Worm (Caenorhabditis elegans): ENCODE results near the gene Y102A11A.9.

Gene Y102A11A.9

DNA sequence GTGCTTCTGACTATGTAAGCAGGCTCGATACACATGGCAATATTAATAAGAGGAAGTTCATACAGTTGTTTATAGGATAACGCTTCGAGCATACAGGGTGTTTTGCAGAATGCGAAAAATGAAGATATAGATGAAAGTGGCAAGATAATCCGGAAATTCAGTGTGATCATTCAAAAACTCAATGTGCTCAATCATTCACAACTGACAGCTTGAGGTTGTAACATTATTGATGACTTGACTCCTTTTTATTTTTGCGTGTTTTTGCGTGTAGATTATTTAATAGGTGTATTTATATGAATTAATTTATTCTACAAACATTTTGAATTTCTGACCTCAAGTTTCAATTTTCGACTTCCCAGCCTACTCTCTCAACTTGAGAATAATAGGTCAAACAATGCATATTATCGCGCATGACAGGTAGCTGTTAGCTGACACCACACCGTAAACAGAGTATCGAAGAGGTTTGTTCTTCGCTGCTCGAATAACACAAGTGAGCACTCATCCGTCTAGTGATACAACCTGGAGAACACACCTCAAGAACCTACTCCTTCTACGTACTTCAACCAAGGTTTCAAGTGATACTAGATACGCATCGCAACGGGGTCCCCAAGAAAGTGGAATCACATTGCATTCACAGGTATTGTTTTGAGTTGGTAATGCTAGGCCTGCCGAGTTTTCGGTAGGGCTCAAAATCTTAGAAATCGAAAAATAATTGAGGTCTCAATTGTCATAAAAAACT, 34.4 kb downstream of the Y102A11A.9 start:
- TF ChIP-seq ceh-79 (tag; optimal IDR thresholded peaks at IDR 0.05) (no peak), T26A5.8 (tag; optimal IDR thresholded peaks at IDR 0.05) (no peak), F23B12.7 (tag; optimal IDR thresholded peaks at IDR 0.05; ENCODE audit: insufficient read depth) (no peak), B0336.3 (GFP tag; IDR thresholded peaks at IDR 0.05) (no peak), cebp-2 (GFP tag; IDR thresholded peaks at IDR 0.05) (no peak), madf-3 (GFP tag; IDR thresholded peaks at IDR 0.05) (no peak), F22D6.2 (tag; optimal IDR thresholded peaks at IDR 0.05) (no peak), K11D2.4 (GFP tag; IDR thresholded peaks at IDR 0.05) (no peak), let-607 (tag; optimal IDR thresholded peaks at IDR 0.05) (no peak), dox-1 (GFP tag; IDR thresholded peaks at IDR 0.05) (no peak), F39B2.1 (GFP tag; IDR thresholded peaks at IDR 0.05) (no peak), egl-18 (GFP tag; IDR thresholded peaks at IDR 0.05) (no peak), Y53F4B.3 (GFP tag; IDR thresholded peaks at IDR 0.05) (no peak)

DNA sequence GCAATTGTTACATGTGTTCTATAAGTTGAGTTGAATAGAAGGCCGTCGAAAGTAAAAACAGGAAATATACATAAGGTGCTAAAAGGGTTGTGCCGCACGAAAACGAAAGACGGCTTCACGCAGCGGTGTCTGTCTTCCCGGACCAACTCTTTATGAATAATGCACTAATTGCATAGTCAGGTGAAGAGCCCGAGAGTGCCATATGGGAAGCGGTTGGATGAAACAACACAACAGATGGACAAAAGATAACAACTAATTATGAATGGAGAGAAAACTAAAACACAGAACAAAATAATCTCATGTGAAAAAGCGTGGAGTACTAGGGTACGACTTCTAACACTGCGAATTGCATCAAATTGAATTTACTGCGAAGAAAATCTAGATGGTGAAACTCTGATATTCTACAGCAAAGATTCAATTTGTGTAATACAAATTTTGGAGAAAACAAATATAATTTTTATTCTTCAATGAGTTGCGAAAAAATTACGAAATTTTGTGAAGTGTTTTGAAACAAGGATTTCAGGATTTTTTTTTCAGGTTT, 36.0 kb downstream of the Y102A11A.9 start:
- TF ChIP-seq snpc-1.1 (tag; optimal IDR thresholded peaks at IDR 0.05; ENCODE audit: insufficient read depth), result no peak
- no peak for TF ChIP-seq unc-62 (GFP tag; optimal IDR thresholded peaks at IDR 0.05)
- no peak for TF ChIP-seq F23B12.7 (tag; optimal IDR thresholded peaks at IDR 0.05; ENCODE audit: insufficient read depth)
- TF ChIP-seq C17E4.6 (GFP tag; IDR thresholded peaks at IDR 0.05), result no peak
- no peak for TF ChIP-seq ceh-79 (tag; optimal IDR thresholded peaks at IDR 0.05)
- no peak for TF ChIP-seq F52B5.7 (tag; optimal IDR thresholded peaks at IDR 0.05)
- TF ChIP-seq lag-1 (GFP tag; IDR thresholded peaks at IDR 0.05), result no peak
- no peak for TF ChIP-seq hlh-12 (tag; optimal IDR thresholded peaks at IDR 0.05)
- no peak for TF ChIP-seq nfya-2 (GFP tag; IDR thresholded peaks at IDR 0.05)
- TF ChIP-seq him-1 (tag; optimal IDR thresholded peaks at IDR 0.05), result no peak
- no peak for TF ChIP-seq snpc-1.3 (tag; optimal IDR thresholded peaks at IDR 0.05; ENCODE audit: insufficient read depth)
- TF ChIP-seq hrde-1 (tag; optimal IDR thresholded peaks at IDR 0.05; ENCODE audit: borderline replicate concordance), result no peak
- no peak for TF ChIP-seq tlf-1 (GFP tag; optimal IDR thresholded peaks at IDR 0.05)
- TF ChIP-seq aptf-2 (GFP tag; conservative IDR thresholded peaks at IDR 0.05), result no peak
- TF ChIP-seq Y56A3A.18 (GFP tag; IDR thresholded peaks at IDR 0.05), result no peak
- TF ChIP-seq K11D2.4 (GFP tag; IDR thresholded peaks at IDR 0.05), result no peak
- no peak for TF ChIP-seq C06A6.2 (GFP tag; conservative IDR thresholded peaks at IDR 0.05)

DNA sequence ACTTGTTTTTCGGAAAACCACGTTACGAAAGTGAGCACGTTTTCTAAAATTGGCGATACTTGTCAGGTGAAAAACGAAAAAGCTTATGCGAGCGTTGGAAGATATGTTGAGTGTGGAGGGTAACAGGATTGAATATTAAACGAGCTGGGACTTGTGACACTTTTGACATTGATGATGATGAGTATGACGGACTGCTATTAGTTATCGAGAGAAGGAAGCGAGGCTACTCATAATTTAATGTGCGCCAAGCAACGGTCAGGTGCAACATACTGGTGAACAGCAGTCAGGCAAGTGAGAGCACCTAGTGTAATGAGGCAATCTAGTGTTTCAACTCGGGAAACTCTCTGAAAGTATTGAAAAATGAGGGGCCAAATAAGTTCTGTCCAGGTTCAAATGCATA, 37.3 kb downstream of the Y102A11A.9 start:
- TF ChIP-seq unc-130 (GFP tag; optimal IDR thresholded peaks at IDR 0.05) (no peak), ztf-26 (tag; optimal IDR thresholded peaks at IDR 0.05) (no peak), hlh-26 (GFP tag; conservative IDR thresholded peaks at IDR 0.05) (no peak), sptf-2 (GFP tag; optimal IDR thresholded peaks at IDR 0.05) (no peak), C17E4.6 (GFP tag; IDR thresholded peaks at IDR 0.05) (no peak), ekl-4 (GFP tag; IDR thresholded peaks at IDR 0.05) (no peak), atf-7 (tag; optimal IDR thresholded peaks at IDR 0.05) (no peak)

DNA sequence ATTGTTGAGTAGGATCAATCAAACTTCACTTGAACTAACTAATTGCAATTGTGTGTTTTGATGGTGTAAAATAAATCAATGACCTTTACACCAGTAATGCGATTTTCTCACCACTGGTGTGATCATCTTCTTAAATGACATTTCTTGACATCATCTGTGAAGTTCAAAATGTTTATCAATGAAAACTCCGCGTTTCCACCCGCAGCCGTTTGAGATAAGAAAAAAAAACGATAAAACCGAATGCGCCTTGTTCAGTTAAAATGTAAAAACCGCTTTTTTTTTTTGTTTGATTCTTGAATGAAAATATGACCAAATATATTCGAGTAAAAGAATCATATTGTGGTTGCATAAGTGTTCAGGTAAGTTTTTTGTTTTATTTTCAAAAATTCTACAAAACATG, 38.7 kb downstream of the Y102A11A.9 start, which contains the start of gene Y102A11A.1:
Gene Y102A11A.1, plus strand, starts transcription at position 223 of the 400 bp plus-strand sequence.
- peak; percentile 39 for TF ChIP-seq nhr-80 (tag; optimal IDR thresholded peaks at IDR 0.05)
- TF ChIP-seq T26A5.8 (tag; optimal IDR thresholded peaks at IDR 0.05), result no peak
- TF ChIP-seq F57A8.1 (GFP tag; optimal IDR thresholded peaks at IDR 0.05), result no peak
- TF ChIP-seq attf-5 (GFP tag; optimal IDR thresholded peaks at IDR 0.05), result no peak
